Fruit fly (Drosophila melanogaster): Measurements from ENCODE around the gene CG8840.

The CG8840 gene

dm6 chr2L:3440322-3440721, 30.0 kb downstream of the CG8840 start (continued):
- peak; percentile 52 to 63 for TF ChIP-seq chif (GFP tag; optimal IDR thresholded peaks at IDR 0.05)
- peak; percentile 14 for TF ChIP-seq CG5245 (GFP tag; optimal IDR thresholded peaks at IDR 0.05)
- peak; percentile 38 for TF ChIP-seq disco-r (GFP tag; optimal IDR thresholded peaks at IDR 0.05)
- TF ChIP-seq CG9797 (GFP tag; optimal IDR thresholded peaks at IDR 0.05) = no peak
- TF ChIP-seq MESR4 (GFP tag; optimal IDR thresholded peaks at IDR 0.05) = no peak
- peak; percentile 90 for TF ChIP-seq CG1603 (tag; optimal IDR thresholded peaks at IDR 0.05)
- peak; percentile 10 for TF ChIP-seq CG2202 (tag; optimal IDR thresholded peaks at IDR 0.05)
- TF ChIP-seq CG11695 (GFP tag; IDR thresholded peaks at IDR 0.05) = peak; percentile 69; the same call in 2 of the 3 replicates
- TF ChIP-seq CG10979 (tag; optimal IDR thresholded peaks at IDR 0.05) = peak; percentile 74
- no peak for TF ChIP-seq hth (optimal IDR thresholded peaks at IDR 0.05)
- TF ChIP-seq CG8089 (GFP tag; optimal IDR thresholded peaks at IDR 0.05) = peak; percentile 71
- TF ChIP-seq CG1024 (GFP tag; IDR thresholded peaks at IDR 0.05) = peak; percentile 58; the same call in 1 of the 2 replicates
- TF ChIP-seq gem (tag; optimal IDR thresholded peaks at IDR 0.05) = peak; percentile 82
- peak in 1 of 2 experiments; percentile 37 for TF ChIP-seq bsh (GFP tag; optimal IDR thresholded peaks at IDR 0.05)
- TF ChIP-seq CG34376 (GFP tag; optimal IDR thresholded peaks at IDR 0.05) = no peak
- TF ChIP-seq trh (GFP tag; optimal IDR thresholded peaks at IDR 0.05) = peak; percentile 5
- peak; percentile 19; the same call in 1 of the 2 replicates for TF ChIP-seq Taf1 (GFP tag; IDR thresholded peaks at IDR 0.05)
- peak; percentile 77 for TF ChIP-seq ind (GFP tag; optimal IDR thresholded peaks at IDR 0.05)
- peak; percentile 61; the same call in 1 of the 3 replicates for TF ChIP-seq CG7357 (GFP tag; IDR thresholded peaks at IDR 0.05)
- no peak for TF ChIP-seq CG14667 (GFP tag; IDR thresholded peaks at IDR 0.05)
- TF ChIP-seq CG4617 (GFP tag; optimal IDR thresholded peaks at IDR 0.05; ENCODE audit: borderline replicate concordance) = no peak
- peak; percentile 81 for TF ChIP-seq tgo (GFP tag; IDR thresholded peaks at IDR 0.05)
- TF ChIP-seq CG17361 (GFP tag; IDR thresholded peaks at IDR 0.05) = peak; percentile 62; the same call in 2 of the 3 replicates
- no peak for TF ChIP-seq CG3163 (GFP tag; optimal IDR thresholded peaks at IDR 0.05)
- TF ChIP-seq CG17359 (tag; optimal IDR thresholded peaks at IDR 0.05) = peak; percentile 84
- peak; percentile 71 for TF ChIP-seq CG32532 (GFP tag; IDR thresholded peaks at IDR 0.05)
- peak; percentile 74; the same call in 2 of the 3 replicates for TF ChIP-seq so (GFP tag; IDR thresholded peaks at IDR 0.05)
- peak; percentile 29 for TF ChIP-seq jing (GFP tag; optimal IDR thresholded peaks at IDR 0.05)
- TF ChIP-seq YL-1 (GFP tag; optimal IDR thresholded peaks at IDR 0.05) = no peak
- TF ChIP-seq Atf-2 (GFP tag; optimal IDR thresholded peaks at IDR 0.05) = peak; percentile 41
- TF ChIP-seq croc (GFP tag; conservative IDR thresholded peaks at IDR 0.05) = peak; percentile 46; the same call in 2 of the 3 replicates
- TF ChIP-seq D19A (tag; optimal IDR thresholded peaks at IDR 0.05) = no peak
- no peak for TF ChIP-seq tup (GFP tag; optimal IDR thresholded peaks at IDR 0.05)
- no peak for TF ChIP-seq hbn (GFP tag; IDR thresholded peaks at IDR 0.05; ENCODE audit: partially characterized antibody)
- peak; percentile 28 for TF ChIP-seq CG30431 (GFP tag; optimal IDR thresholded peaks at IDR 0.05)
- no peak for TF ChIP-seq CG15601 (tag; optimal IDR thresholded peaks at IDR 0.05)
- peak; percentile 83 for TF ChIP-seq HLH3B (GFP tag; IDR thresholded peaks at IDR 0.05)
- peak; percentile 88 for TF ChIP-seq sens (GFP tag)
- no peak for TF ChIP-seq Lpt (GFP tag; optimal IDR thresholded peaks at IDR 0.05)
- peak; percentile 70 for TF ChIP-seq fd96Cb (tag; optimal IDR thresholded peaks at IDR 0.05)
- peak; percentile 29 for TF ChIP-seq NfI (GFP tag; optimal IDR thresholded peaks at IDR 0.05)
- TF ChIP-seq exex (tag; optimal IDR thresholded peaks at IDR 0.05) = no peak
- TF ChIP-seq Gsc (GFP tag; IDR thresholded peaks at IDR 0.05) = peak; percentile 54; the same call in 1 of the 2 replicates
- no peak for TF ChIP-seq pzg (GFP tag; optimal IDR thresholded peaks at IDR 0.05)
- TF ChIP-seq CG10321 (GFP tag; IDR thresholded peaks at IDR 0.05) = peak; percentile 49; the same call in 1 of the 2 replicates
- TF ChIP-seq Doc3 (GFP tag; IDR thresholded peaks at IDR 0.05; ENCODE audit: partially characterized antibody) = no peak
- no peak for TF ChIP-seq zf30C (GFP tag; optimal IDR thresholded peaks at IDR 0.05)
- TF ChIP-seq CG6254 (GFP tag; optimal IDR thresholded peaks at IDR 0.05) = peak; percentile 65
- peak; percentile 36 for TF ChIP-seq pum (GFP tag; optimal IDR thresholded peaks at IDR 0.05)
- TF ChIP-seq CG4707 (GFP tag; optimal IDR thresholded peaks at IDR 0.05) = no peak
- TF ChIP-seq jumu (GFP tag; optimal IDR thresholded peaks at IDR 0.05) = peak; percentile 52

Data from whole organism, embryonic.